Fruit fly (Drosophila melanogaster) whole organism, embryonic: Measurements from ENCODE around the gene CG3635.

Experiments
- B-H2 ChIP-seq: fragments of 200-800 bp; sonication (Bioruptor generic); optimal IDR thresholded peaks from 2 replicates; lab custom pipeline; 2018; ENCODE audit warnings: missing biosample characterization, mild to moderate bottlenecking, missing genetic modification characterization
- BEAF-32 ChIP-seq: fragments of 200-800 bp; sonication (Bioruptor generic); optimal IDR thresholded peaks from 3 replicates; lab custom pipeline; 2017; ENCODE audit warnings: missing biosample characterization, missing genetic modification characterization, mild to moderate bottlenecking, moderate library complexity, missing genetic modification reagents
- CG10979 ChIP-seq: fragments of 200-800 bp; sonication (Bioruptor generic); optimal IDR thresholded peaks from 2 replicates; lab custom pipeline; 2018; ENCODE audit warnings: missing biosample characterization, mild to moderate bottlenecking, missing genetic modification characterization, moderate library complexity
- CG11247 ChIP-seq: fragments of 200-800 bp; sonication (Bioruptor generic); IDR thresholded peaks from 2 replicates; pipeline ENCODE4 v1.3.6; 2022; ENCODE audit warnings: missing biosample characterization, missing genetic modification characterization
- CG12391 ChIP-seq: fragments of 200-800 bp; sonication (Bioruptor generic); optimal IDR thresholded peaks from 3 replicates; lab custom pipeline; 2018; ENCODE audit warnings: missing biosample characterization, mild to moderate bottlenecking, missing genetic modification characterization, moderate library complexity
- CG12769 ChIP-seq: fragments of 200-800 bp; sonication (Bioruptor generic); optimal IDR thresholded peaks from 2 replicates; lab custom pipeline; 2019; ENCODE audit warnings: missing biosample characterization, mild to moderate bottlenecking, missing genetic modification characterization, moderate library complexity
- CG15269 ChIP-seq: fragments of 200-800 bp; sonication (Bioruptor generic); optimal IDR thresholded peaks from 2 replicates; lab custom pipeline; 2018; ENCODE audit warnings: missing biosample characterization, mild to moderate bottlenecking, missing genetic modification characterization, moderate library complexity
- CG16815 ChIP-seq: fragments of 200-800 bp; sonication (Bioruptor generic); optimal IDR thresholded peaks from 3 replicates; lab custom pipeline; 2017; ENCODE audit warnings: missing biosample characterization, mild to moderate bottlenecking, missing genetic modification characterization
- CG17361 ChIP-seq: fragments of 200-800 bp; sonication (Bioruptor generic); IDR thresholded peaks from 3 replicates; pipeline ENCODE4 v1.3.6; 2022; ENCODE audit warnings: missing biosample characterization, missing genetic modification characterization
- CG2116 ChIP-seq: fragments of 200-800 bp; sonication (Bioruptor generic); optimal IDR thresholded peaks from 3 replicates; lab custom pipeline; 2018; ENCODE audit warnings: missing biosample characterization, mild to moderate bottlenecking, missing genetic modification characterization
- CG2120 ChIP-seq: fragments of 200-800 bp; sonication (Bioruptor generic); optimal IDR thresholded peaks from 3 replicates; lab custom pipeline; 2016; ENCODE audit warnings: missing biosample characterization, missing genetic modification characterization
- CG2712 ChIP-seq: fragments of 200-800 bp; optimal IDR thresholded peaks from 3 replicates; lab custom pipeline; 2019; ENCODE audit warnings: missing biosample characterization, mild to moderate bottlenecking, missing genetic modification characterization, moderate library complexity
- CG31388 ChIP-seq: fragments of 200-800 bp; sonication (Bioruptor generic); optimal IDR thresholded peaks from 2 replicates; lab custom pipeline; 2016; ENCODE audit warnings: missing biosample characterization, missing genetic modification characterization
- CG33213 ChIP-seq: fragments of 200-800 bp; sonication (Bioruptor generic); optimal IDR thresholded peaks from 3 replicates; lab custom pipeline; 2016; ENCODE audit warnings: missing biosample characterization, missing genetic modification characterization
- CG3838 ChIP-seq: fragments of 200-800 bp; sonication (Bioruptor generic); optimal IDR thresholded peaks from 3 replicates; lab custom pipeline; 2016; ENCODE audit warnings: missing biosample characterization, missing genetic modification characterization
- CG4707 ChIP-seq: fragments of 200-800 bp; sonication (Bioruptor generic); optimal IDR thresholded peaks from 2 replicates; lab custom pipeline; 2018; ENCODE audit warnings: missing biosample characterization, mild to moderate bottlenecking, missing genetic modification characterization, moderate library complexity
- CG7271 ChIP-seq: fragments of 200-800 bp; sonication (Bioruptor generic); optimal IDR thresholded peaks from 2 replicates; lab custom pipeline; 2018; ENCODE audit warnings: missing biosample characterization, mild to moderate bottlenecking, missing genetic modification characterization, moderate library complexity
- CG7372 ChIP-seq: fragments of 200-800 bp; sonication (Bioruptor generic); IDR thresholded peaks from 2 replicates; pipeline ENCODE4 v1.3.6; 2022; ENCODE audit warnings: missing biosample characterization, missing genetic modification characterization
- CG7928 ChIP-seq: fragments of 200-800 bp; sonication (Bioruptor generic); optimal IDR thresholded peaks from 2 replicates; lab custom pipeline; 2017; ENCODE audit warnings: missing biosample characterization, mild to moderate bottlenecking, missing genetic modification characterization
- CG7987 ChIP-seq: fragments of 200-800 bp; sonication (Bioruptor generic); optimal IDR thresholded peaks from 2 replicates; lab custom pipeline; 2018; ENCODE audit warnings: missing biosample characterization, mild to moderate bottlenecking, missing genetic modification characterization, moderate library complexity
- CG8388 ChIP-seq: fragments of 200-800 bp; sonication (Bioruptor generic); optimal IDR thresholded peaks from 2 replicates; lab custom pipeline; 2019; ENCODE audit warnings: missing biosample characterization, mild to moderate bottlenecking, missing genetic modification characterization, moderate library complexity
- CG9876 ChIP-seq: fragments of 200-800 bp; sonication (Bioruptor generic); optimal IDR thresholded peaks from 2 replicates; lab custom pipeline; 2016; ENCODE audit warnings: missing biosample characterization, missing genetic modification characterization
- Camta ChIP-seq: fragments of 200-800 bp; sonication (Bioruptor generic); optimal IDR thresholded peaks from 2 replicates; lab custom pipeline; 2016; ENCODE audit warnings: missing biosample characterization, missing genetic modification characterization
- Drgx ChIP-seq: fragments of 200-800 bp; sonication (Bioruptor generic); IDR thresholded peaks from 2 replicates; pipeline ENCODE4 v1.3.6; 2022; ENCODE audit warnings: missing biosample characterization, missing genetic modification characterization
- GATAe ChIP-seq: fragments of 200-800 bp; sonication (Bioruptor generic); conservative IDR thresholded peaks from 2 replicates; pipeline ENCODE4 v1.3.6; 2022; ENCODE audit warnings: missing biosample characterization, missing genetic modification characterization
- H2.0 ChIP-seq: fragments of 200-800 bp; sonication (Bioruptor generic); IDR thresholded peaks from 2 replicates; pipeline ENCODE4 v1.3.6; 2022; ENCODE audit warnings: missing biosample characterization, missing genetic modification characterization
- HLHmδ ChIP-seq: fragments of 200-800 bp; sonication (Bioruptor generic); optimal IDR thresholded peaks from 2 replicates; lab custom pipeline; 2018; ENCODE audit warnings: missing biosample characterization, mild to moderate bottlenecking, missing genetic modification characterization, moderate library complexity
- Hr3 ChIP-seq: fragments of 200-800 bp; sonication (Bioruptor generic); optimal IDR thresholded peaks from 3 replicates; lab custom pipeline; 2016; ENCODE audit warnings: missing biosample characterization, missing genetic modification characterization
- Hr39 ChIP-seq: fragments of >200 bp; optimal IDR thresholded peaks from 2 replicates; lab custom pipeline; 2017
- Jarid2 ChIP-seq: fragments of 200-800 bp; sonication (Bioruptor generic); optimal IDR thresholded peaks from 3 replicates; lab custom pipeline; 2017; ENCODE audit warnings: mild to moderate bottlenecking, missing biosample characterization, missing genetic modification reagents, missing genetic modification characterization
- MTF-1 ChIP-seq: fragments of 200-800 bp; sonication (Bioruptor generic); optimal IDR thresholded peaks from 2 replicates; lab custom pipeline; 2018; ENCODE audit warnings: missing biosample characterization, mild to moderate bottlenecking, missing genetic modification characterization, borderline replicate concordance
- Med ChIP-seq: fragments of 200-800 bp; sonication (Bioruptor generic); peaks from one replicate; lab custom pipeline; 2016; ENCODE audit warnings: missing biosample characterization, missing genetic modification characterization, mild to moderate bottlenecking, inconsistent platforms, moderate library complexity
- Nf-YA ChIP-seq: fragments of 200-800 bp; sonication (Bioruptor generic); IDR thresholded peaks from 2 replicates; pipeline ENCODE4 v1.3.6; 2022; ENCODE audit warnings: missing biosample characterization, missing genetic modification characterization
- Sry-δ ChIP-seq: fragments of 200-800 bp; sonication (Bioruptor generic); optimal IDR thresholded peaks from 2 replicates; lab custom pipeline; 2016; ENCODE audit warnings: missing biosample characterization, missing genetic modification characterization
- Tbp ChIP-seq: fragments of >200 bp; optimal IDR thresholded peaks from 2 replicates; lab custom pipeline; 2018; ENCODE audit warnings: missing biosample characterization, missing genetic modification characterization
- Xrp1 ChIP-seq: fragments of 200-800 bp; sonication (Bioruptor generic); IDR thresholded peaks from 2 replicates; pipeline ENCODE4 v1.3.6; 2022; ENCODE audit warnings: missing biosample characterization, missing genetic modification characterization
- croc ChIP-seq: fragments of 200-800 bp; sonication (Bioruptor generic); conservative IDR thresholded peaks from 3 replicates; pipeline ENCODE4 v1.3.6; 2022; ENCODE audit warnings: missing biosample characterization, missing genetic modification characterization
- dimm ChIP-seq: fragments of 200-800 bp; sonication (Bioruptor generic); IDR thresholded peaks from 2 replicates; pipeline ENCODE4 v1.3.6; 2022; ENCODE audit warnings: missing biosample characterization, missing genetic modification characterization
- kni ChIP-seq: fragments of 200-800 bp; sonication (Bioruptor generic); optimal IDR thresholded peaks from 3 replicates; lab custom pipeline; 2017; ENCODE audit warnings: mild to moderate bottlenecking, missing biosample characterization, missing genetic modification reagents, missing genetic modification characterization
- mam ChIP-seq: fragments of 200-800 bp; sonication (Bioruptor generic); optimal IDR thresholded peaks from 3 replicates; lab custom pipeline; 2016; ENCODE audit warnings: missing biosample characterization, missing genetic modification characterization
- onecut ChIP-seq: fragments of 200-800 bp; sonication (Bioruptor generic); IDR thresholded peaks from 2 replicates; pipeline ENCODE4 v1.3.6; 2022; ENCODE audit warnings: missing biosample characterization, missing genetic modification characterization
- phol ChIP-seq: fragments of 200-800 bp; sonication (Bioruptor generic); optimal IDR thresholded peaks from 3 replicates; lab custom pipeline; 2018; ENCODE audit warnings: missing biosample characterization, mild to moderate bottlenecking, missing genetic modification characterization, moderate library complexity
- pita ChIP-seq: fragments of 200-800 bp; sonication (Bioruptor generic); optimal IDR thresholded peaks from 2 replicates; lab custom pipeline; 2017; ENCODE audit warnings: missing biosample characterization, mild to moderate bottlenecking, missing genetic modification characterization
- psq ChIP-seq: fragments of 200-800 bp; sonication (Bioruptor generic); optimal IDR thresholded peaks from 2 replicates; lab custom pipeline; 2017; ENCODE audit warnings: missing biosample characterization, missing genetic modification characterization
- ro ChIP-seq: fragments of 200-800 bp; sonication (Bioruptor generic); IDR thresholded peaks from 2 replicates; pipeline ENCODE4 v1.3.6; 2022; ENCODE audit warnings: missing biosample characterization, missing genetic modification characterization
- sc ChIP-seq, 3 experiments: fragments of >200 bp in 2 of 3; fragments of 200-800 bp in 1 of 3; sonication (Bioruptor generic) in 1 of 3; optimal IDR thresholded peaks; 2 replicates in 2 of 3; 3 replicates in 1 of 3; lab custom pipeline; 2017; ENCODE audit warnings: mild to moderate bottlenecking in 1 of 3, missing biosample characterization in 1 of 3, missing genetic modification characterization in 1 of 3, missing genetic modification reagents in 1 of 3
- slp2 ChIP-seq: fragments of 200-800 bp; sonication (Bioruptor generic); optimal IDR thresholded peaks from 2 replicates; lab custom pipeline; 2016; ENCODE audit warnings: missing biosample characterization, missing genetic modification characterization
- sob ChIP-seq: fragments of 200-800 bp; sonication (Bioruptor generic); IDR thresholded peaks from 2 replicates; pipeline ENCODE4 v1.3.6; 2022; ENCODE audit warnings: missing biosample characterization, missing genetic modification characterization
- ssp ChIP-seq: fragments of 200-800 bp; sonication (Bioruptor generic); IDR thresholded peaks from 2 replicates; pipeline ENCODE4 v1.3.6; 2022; ENCODE audit warnings: missing biosample characterization, missing genetic modification characterization
- tll ChIP-seq, 2 experiments: fragments of 200-800 bp in 1 of 2; fragments of >200 bp in 1 of 2; sonication (Bioruptor generic) in 1 of 2; optimal IDR thresholded peaks; 2 replicates each; lab custom pipeline; 2017 to 2019; ENCODE audit warnings: missing biosample characterization in 2 of 2, missing genetic modification characterization in 2 of 2, mild to moderate bottlenecking in 1 of 2, moderate library complexity in 1 of 2
- toy ChIP-seq: fragments of 200-800 bp; sonication (Bioruptor generic); IDR thresholded peaks from 2 replicates; pipeline ENCODE4 v1.3.6; 2022; ENCODE audit warnings: missing biosample characterization, missing genetic modification characterization

CG3635 gene

DNA sequence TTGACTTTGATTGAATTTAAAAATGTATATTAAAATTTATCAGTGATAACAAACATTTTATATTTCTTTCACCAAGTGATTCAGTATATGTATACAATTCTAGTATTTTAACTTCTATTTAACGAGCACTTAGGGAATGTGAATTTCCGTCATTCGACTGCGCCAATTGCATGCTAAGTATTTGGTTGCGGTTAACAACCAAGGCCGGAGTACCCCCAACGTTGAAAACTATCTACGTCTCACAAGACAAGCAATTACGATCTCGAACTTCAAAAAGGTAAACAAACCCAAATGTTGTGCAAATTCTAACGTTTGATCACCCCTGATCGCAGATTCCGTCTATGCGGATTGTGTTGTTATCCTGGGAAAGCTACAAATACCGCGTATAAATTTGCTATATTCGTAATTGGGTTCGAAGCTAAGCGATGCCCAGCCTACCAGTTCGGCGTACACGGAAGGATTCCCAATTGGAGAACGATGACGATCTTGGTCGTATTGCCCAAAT, 44.0 kb upstream of the CG3635 start, which contains the start of gene CG42748 (continued):
- TF ChIP-seq Nf-YA (GFP tag; lab: Robert Waterston, UW) (no peak), CG2712 (tag; lab: Kevin White, UChicago) (no peak), Camta (GFP tag; lab: Kevin White, UChicago) (no peak), B-H2 (GFP tag; lab: Kevin White, UChicago) (no peak), Tbp (GFP tag; lab: Kevin White, UChicago) (no peak), kni (no peak), HLHmδ (GFP tag; lab: Kevin White, UChicago) (no peak), CG8388 (GFP tag; lab: Kevin White, UChicago) (no peak), CG11247 (GFP tag; lab: Robert Waterston, UW) (no peak), Xrp1 (GFP tag; lab: Robert Waterston, UW) (peak; percentile 29; the same call in 1 of the 2 replicates), toy (GFP tag; lab: Robert Waterston, UW) (no peak), onecut (GFP tag; lab: Robert Waterston, UW) (no peak), CG7987 (GFP tag; lab: Kevin White, UChicago) (no peak), CG2120 (peak; percentile 0), sc (optimal IDR thresholded peaks at IDR 0.05; lab: Kevin White, UChicago) (no peak), sc (GFP tag; optimal IDR thresholded peaks at IDR 0.05; lab: Kevin White, UChicago) (no peak), sob (GFP tag; lab: Robert Waterston, UW) (no peak), slp2 (GFP tag; lab: Kevin White, UChicago) (no peak), Med (peak; percentile 71), CG9876 (no peak), MTF-1 (GFP tag; lab: Kevin White, UChicago) (no peak), ssp (GFP tag; lab: Robert Waterston, UW) (peak; percentile 89), croc (peak; percentile 20; the same call in 2 of the 3 replicates), CG12769 (tag; lab: Kevin White, UChicago) (no peak), pita (GFP tag; lab: Kevin White, UChicago) (no peak), CG7372 (GFP tag; lab: Robert Waterston, UW) (no peak), CG10979 (tag; lab: Kevin White, UChicago) (no peak), Drgx (GFP tag; lab: Robert Waterston, UW) (no peak), Jarid2 (GFP tag; lab: Kevin White, UChicago) (no peak), phol (tag; lab: Kevin White, UChicago) (peak; percentile 41), CG7928 (GFP tag; lab: Kevin White, UChicago) (no peak), CG31388 (GFP tag; lab: Kevin White, UChicago) (no peak), CG16815 (GFP tag; lab: Kevin White, UChicago) (no peak), tll (GFP tag; optimal IDR thresholded peaks at IDR 0.05; lab: Kevin White, UChicago) (no peak), CG33213 (GFP tag; lab: Kevin White, UChicago) (no peak), Sry-δ (GFP tag; lab: Kevin White, UChicago) (peak; percentile 28), Hr39 (lab: Kevin White, UChicago) (no peak), BEAF-32 (peak; percentile 34), H2.0 (GFP tag; lab: Robert Waterston, UW) (no peak), ro (no peak), CG7271 (tag; lab: Kevin White, UChicago) (no peak), dimm (GFP tag; lab: Robert Waterston, UW) (no peak), mam (GFP tag; lab: Kevin White, UChicago) (no peak), CG12391 (peak; percentile 13), CG15269 (tag; lab: Kevin White, UChicago) (no peak), CG2116 (GFP tag; lab: Kevin White, UChicago) (no peak), CG17361 (no peak), GATAe (no peak), Hr3 (GFP tag; lab: Kevin White, UChicago) (no peak), CG3838 (GFP tag; lab: Kevin White, UChicago) (no peak), CG4707 (GFP tag; lab: Kevin White, UChicago) (no peak), psq (GFP tag; lab: Kevin White, UChicago) (no peak)
